Fruit fly (Drosophila melanogaster) whole organism, embryonic: Measurements from ENCODE around the gene Gr28a.

Experiments used
- Atf6 ChIP-seq: fragments of 200-800 bp; sonication (Bioruptor generic); IDR thresholded peaks from 2 replicates; pipeline ENCODE4 v1.3.6; 2022; ENCODE audit warnings: missing biosample characterization, missing genetic modification characterization
- Awh ChIP-seq: fragments of 200-800 bp; sonication (Bioruptor generic); IDR thresholded peaks from 2 replicates; pipeline ENCODE4, ENCODE4 v1.3.6; 2022; ENCODE audit warnings: missing biosample characterization, missing genetic modification characterization
- Blimp-1 ChIP-seq: fragments of 200-800 bp; sonication (Bioruptor generic); optimal IDR thresholded peaks from 3 replicates; lab custom pipeline; 2018; ENCODE audit warnings: missing biosample characterization, missing genetic modification characterization, mild to moderate bottlenecking, moderate library complexity, missing genetic modification reagents
- CG10543 ChIP-seq: fragments of 200-800 bp; sonication (Bioruptor generic); optimal IDR thresholded peaks from 3 replicates; lab custom pipeline; 2017; ENCODE audit warnings: missing biosample characterization, mild to moderate bottlenecking, missing genetic modification characterization, moderate library complexity
- CG10979 ChIP-seq: fragments of 200-800 bp; sonication (Bioruptor generic); optimal IDR thresholded peaks from 2 replicates; lab custom pipeline; 2018; ENCODE audit warnings: missing biosample characterization, mild to moderate bottlenecking, missing genetic modification characterization, moderate library complexity
- CG11085 ChIP-seq: fragments of 200-800 bp; sonication (Bioruptor generic); IDR thresholded peaks from 2 replicates; pipeline ENCODE4 v1.3.6; 2022; ENCODE audit warnings: missing biosample characterization, missing genetic modification characterization
- CG11696 ChIP-seq: fragments of 200-800 bp; sonication (Bioruptor generic); IDR thresholded peaks from 2 replicates; pipeline ENCODE4 v1.3.6; 2022; ENCODE audit warnings: missing biosample characterization, missing genetic modification characterization
- CG13775 ChIP-seq: fragments of 200-800 bp; sonication (Bioruptor generic); optimal IDR thresholded peaks from 3 replicates; lab custom pipeline; 2017; ENCODE audit warnings: missing biosample characterization, mild to moderate bottlenecking, missing genetic modification characterization
- CG17802 ChIP-seq: fragments of 200-800 bp; sonication (Bioruptor generic); optimal IDR thresholded peaks from 2 replicates; lab custom pipeline; 2018; ENCODE audit warnings: missing biosample characterization, mild to moderate bottlenecking, missing genetic modification characterization, moderate library complexity
- CG2129 ChIP-seq: fragments of 200-800 bp; sonication (Bioruptor generic); IDR thresholded peaks from 2 replicates; pipeline ENCODE4 v1.3.6; 2022; ENCODE audit warnings: missing biosample characterization, missing genetic modification characterization; ENCODE audit not compliant: partially characterized antibody
- CG3065 ChIP-seq: fragments of 200-800 bp; sonication (Bioruptor generic); optimal IDR thresholded peaks from 2 replicates; lab custom pipeline; 2016; ENCODE audit warnings: missing biosample characterization, missing genetic modification characterization
- CG31441 ChIP-seq: fragments of 200-800 bp; sonication (Bioruptor generic); IDR thresholded peaks from 2 replicates; pipeline ENCODE4 v1.3.6; 2022; ENCODE audit warnings: missing biosample characterization, missing genetic modification characterization
- CG33213 ChIP-seq: fragments of 200-800 bp; sonication (Bioruptor generic); optimal IDR thresholded peaks from 3 replicates; lab custom pipeline; 2016; ENCODE audit warnings: missing biosample characterization, missing genetic modification characterization
- CG3407 ChIP-seq: fragments of 200-800 bp; sonication (Bioruptor generic); optimal IDR thresholded peaks from 2 replicates; lab custom pipeline; 2018; ENCODE audit warnings: missing biosample characterization, mild to moderate bottlenecking, missing genetic modification characterization
- CG3838 ChIP-seq: fragments of 200-800 bp; sonication (Bioruptor generic); optimal IDR thresholded peaks from 3 replicates; lab custom pipeline; 2016; ENCODE audit warnings: missing biosample characterization, missing genetic modification characterization
- CG43689 ChIP-seq: fragments of 200-800 bp; sonication (Bioruptor generic); IDR thresholded peaks from 2 replicates; pipeline ENCODE4 v1.3.6; 2022; ENCODE audit warnings: missing biosample characterization, missing genetic modification characterization
- CG4404 ChIP-seq: fragments of 200-800 bp; sonication (Bioruptor generic); IDR thresholded peaks from 2 replicates; pipeline ENCODE4 v1.3.6; 2022; ENCODE audit warnings: missing biosample characterization, missing genetic modification characterization
- CG6254 ChIP-seq: fragments of 200-800 bp; sonication (Bioruptor generic); optimal IDR thresholded peaks from 3 replicates; lab custom pipeline; 2017; ENCODE audit warnings: mild to moderate bottlenecking, missing biosample characterization, missing genetic modification reagents, missing genetic modification characterization
- CG6683 ChIP-seq: fragments of 200-800 bp; sonication (Bioruptor generic); optimal IDR thresholded peaks from 2 replicates; lab custom pipeline; 2017; ENCODE audit warnings: missing biosample characterization, mild to moderate bottlenecking, missing genetic modification characterization, missing genetic modification reagents
- CG6689 ChIP-seq: fragments of 200-800 bp; sonication (Bioruptor generic); IDR thresholded peaks from 2 replicates; pipeline ENCODE4 v1.3.6; 2022; ENCODE audit warnings: missing biosample characterization, missing genetic modification characterization
- CG6765 ChIP-seq: fragments of 200-800 bp; sonication (Bioruptor generic); optimal IDR thresholded peaks from 3 replicates; lab custom pipeline; 2017; ENCODE audit warnings: missing biosample characterization, mild to moderate bottlenecking, missing genetic modification characterization
- CG8290 ChIP-seq, 3 experiments: fragments of 200-800 bp; sonication (Bioruptor generic); optimal IDR thresholded peaks; 2 replicates each; lab custom pipeline; 2016 to 2019; ENCODE audit warnings: missing biosample characterization in 3 of 3, missing genetic modification characterization in 3 of 3, mild to moderate bottlenecking in 2 of 3, moderate library complexity in 1 of 3
- CG8478 ChIP-seq: fragments of >200 bp; optimal IDR thresholded peaks from 2 replicates; lab custom pipeline; 2018
- CG8765 ChIP-seq: fragments of 200-800 bp; sonication (Bioruptor generic); IDR thresholded peaks from 2 replicates; pipeline ENCODE4 v1.3.6; 2022; ENCODE audit warnings: missing biosample characterization, missing genetic modification characterization
- CG8944 ChIP-seq: fragments of 200-800 bp; sonication (Bioruptor generic); optimal IDR thresholded peaks from 3 replicates; lab custom pipeline; 2016; ENCODE audit warnings: missing biosample characterization, missing genetic modification characterization
- CG9817 ChIP-seq: fragments of 200-800 bp; sonication (Bioruptor generic); optimal IDR thresholded peaks from 2 replicates; lab custom pipeline; 2018; ENCODE audit warnings: missing biosample characterization, mild to moderate bottlenecking, missing genetic modification characterization, moderate library complexity
- ERR ChIP-seq: fragments of 200-800 bp; sonication (Bioruptor generic); optimal IDR thresholded peaks from 2 replicates; lab custom pipeline; 2016; ENCODE audit warnings: missing biosample characterization, missing genetic modification characterization
- Ets97D ChIP-seq: fragments of 200-800 bp; sonication (Bioruptor generic); optimal IDR thresholded peaks from 3 replicates; lab custom pipeline; 2016; ENCODE audit warnings: missing biosample characterization, missing genetic modification characterization
- Jarid2 ChIP-seq: fragments of 200-800 bp; sonication (Bioruptor generic); optimal IDR thresholded peaks from 3 replicates; lab custom pipeline; 2017; ENCODE audit warnings: mild to moderate bottlenecking, missing biosample characterization, missing genetic modification reagents, missing genetic modification characterization
- Lhr ChIP-seq: fragments of 200-800 bp; sonication (Bioruptor generic); optimal IDR thresholded peaks from 3 replicates; lab custom pipeline; 2017; ENCODE audit warnings: mild to moderate bottlenecking, missing biosample characterization, missing genetic modification reagents, missing genetic modification characterization
- Med ChIP-seq: fragments of 200-800 bp; sonication (Bioruptor generic); peaks from one replicate; lab custom pipeline; 2016; ENCODE audit warnings: missing biosample characterization, missing genetic modification characterization, mild to moderate bottlenecking, inconsistent platforms, moderate library complexity
- az2 ChIP-seq: fragments of 200-800 bp; sonication (Bioruptor generic); optimal IDR thresholded peaks from 3 replicates; lab custom pipeline; 2016; ENCODE audit warnings: missing biosample characterization, missing genetic modification characterization
- btn ChIP-seq: fragments of 200-800 bp; sonication (Bioruptor generic); optimal IDR thresholded peaks from 2 replicates; lab custom pipeline; 2016; ENCODE audit warnings: missing biosample characterization, missing genetic modification characterization
- cas ChIP-seq: fragments of 200-800 bp; sonication (Bioruptor generic); IDR thresholded peaks from 2 replicates; pipeline ENCODE4 v1.3.6; 2022; ENCODE audit warnings: missing biosample characterization, missing genetic modification characterization
- caup ChIP-seq: fragments of 200-800 bp; sonication (Bioruptor generic); optimal IDR thresholded peaks from 3 replicates; lab custom pipeline; 2017; ENCODE audit warnings: missing biosample characterization, mild to moderate bottlenecking, missing genetic modification characterization, moderate library complexity; ENCODE audit not compliant: severe bottlenecking
- crc ChIP-seq: fragments of 200-800 bp; sonication (Bioruptor generic); optimal IDR thresholded peaks from 2 replicates; lab custom pipeline; 2016; ENCODE audit warnings: missing biosample characterization, missing genetic modification characterization
- cwo ChIP-seq: fragments of 200-800 bp; sonication (Bioruptor generic); optimal IDR thresholded peaks from 3 replicates; lab custom pipeline; 2017; ENCODE audit warnings: missing biosample characterization, missing genetic modification characterization, mild to moderate bottlenecking, moderate library complexity, missing genetic modification reagents
- da ChIP-seq: fragments of 200-800 bp; sonication (Bioruptor generic); optimal IDR thresholded peaks from 2 replicates; lab custom pipeline; 2016; ENCODE audit warnings: missing biosample characterization, missing genetic modification characterization
- dati ChIP-seq: fragments of 200-800 bp; sonication (Bioruptor generic); IDR thresholded peaks from 2 replicates; pipeline ENCODE4 v1.3.6; 2022; ENCODE audit warnings: missing biosample characterization, missing genetic modification characterization
- fd3F ChIP-seq: fragments of 200-800 bp; sonication (Bioruptor generic); optimal IDR thresholded peaks from 2 replicates; lab custom pipeline; 2018; ENCODE audit warnings: missing biosample characterization, mild to moderate bottlenecking, missing genetic modification characterization, moderate library complexity
- gcm2 ChIP-seq: fragments of 200-800 bp; sonication (Bioruptor generic); optimal IDR thresholded peaks from 2 replicates; lab custom pipeline; 2016; ENCODE audit warnings: missing biosample characterization, missing genetic modification characterization
- kah ChIP-seq: fragments of 200-800 bp; sonication (Bioruptor generic); optimal IDR thresholded peaks from 2 replicates; lab custom pipeline; 2018; ENCODE audit warnings: missing biosample characterization, mild to moderate bottlenecking, missing genetic modification characterization
- org-1 ChIP-seq: fragments of 200-800 bp; sonication (Bioruptor generic); optimal IDR thresholded peaks from 2 replicates; lab custom pipeline; 2017; ENCODE audit warnings: missing biosample characterization, missing genetic modification characterization
- pfk ChIP-seq: fragments of 200-800 bp; sonication (Bioruptor generic); optimal IDR thresholded peaks from 2 replicates; lab custom pipeline; 2018; ENCODE audit warnings: missing biosample characterization, mild to moderate bottlenecking, missing genetic modification characterization, moderate library complexity
- pita ChIP-seq: fragments of 200-800 bp; sonication (Bioruptor generic); optimal IDR thresholded peaks from 2 replicates; lab custom pipeline; 2017; ENCODE audit warnings: missing biosample characterization, mild to moderate bottlenecking, missing genetic modification characterization
- pnt ChIP-seq: fragments of 200-800 bp; sonication (Bioruptor generic); optimal IDR thresholded peaks from 3 replicates; lab custom pipeline; 2016; ENCODE audit warnings: missing biosample characterization, missing genetic modification characterization
- sd ChIP-seq: fragments of 200-800 bp; sonication (Bioruptor generic); optimal IDR thresholded peaks from 3 replicates; lab custom pipeline; 2018; ENCODE audit warnings: missing biosample characterization, mild to moderate bottlenecking, missing genetic modification characterization, moderate library complexity
- twi ChIP-seq: fragments of 200-800 bp; optimal IDR thresholded peaks from 2 replicates; lab custom pipeline; 2019; ENCODE audit warnings: missing biosample characterization, mild to moderate bottlenecking, missing genetic modification characterization, moderate library complexity
- wor ChIP-seq: fragments of 200-800 bp; sonication (Bioruptor generic); IDR thresholded peaks from 2 replicates; pipeline ENCODE4 v1.3.6; 2022; ENCODE audit warnings: missing biosample characterization, missing genetic modification characterization
- zen ChIP-seq: fragments of 200-800 bp; sonication (Bioruptor generic); optimal IDR thresholded peaks from 3 replicates; lab custom pipeline; 2018; ENCODE audit warnings: missing biosample characterization, mild to moderate bottlenecking, missing genetic modification characterization, moderate library complexity

Gene Gr28a

DNA sequence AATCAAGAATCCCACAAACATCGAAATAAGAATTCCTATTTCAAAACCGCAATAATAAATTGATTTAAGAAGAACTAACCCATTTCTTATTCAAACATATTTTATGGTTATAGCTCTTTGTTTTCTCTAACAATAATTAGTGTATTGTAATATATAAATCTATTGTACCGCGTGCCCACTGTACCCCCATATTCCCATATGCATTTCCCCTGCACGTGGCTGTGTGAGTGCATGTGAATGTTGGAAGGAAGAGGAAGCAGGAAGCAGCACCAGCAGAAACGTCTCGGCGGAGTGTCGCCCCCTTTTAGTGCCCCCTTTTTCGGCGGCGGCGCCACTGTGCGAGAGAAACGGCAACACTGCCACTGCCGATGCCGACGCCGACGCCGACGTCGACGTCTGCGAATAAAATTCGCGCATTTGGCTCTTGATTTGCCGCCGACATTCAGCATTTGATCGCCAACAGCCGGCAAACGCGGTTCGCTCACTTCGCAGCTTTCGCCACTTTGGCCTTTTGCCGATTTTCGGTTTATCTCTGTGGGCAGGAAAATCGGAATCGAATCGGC lies 30.6 kb downstream of the Gr28a start (continued):
- TF ChIP-seq pnt (GFP tag; lab: Kevin White, UChicago) (no peak), dati (no peak), CG10979 (tag; lab: Kevin White, UChicago) (no peak), org-1 (GFP tag; lab: Kevin White, UChicago) (no peak), kah (GFP tag; lab: Kevin White, UChicago) (no peak), cas (GFP tag; lab: Robert Waterston, UW) (no peak), Awh (GFP tag; lab: Robert Waterston, UW) (0 out of 2 replicates have a peak, but pooled peaks have one; percentile 39), CG6683 (GFP tag; lab: Kevin White, UChicago) (no peak), CG10543 (GFP tag; lab: Kevin White, UChicago) (no peak), CG13775 (GFP tag; lab: Kevin White, UChicago) (peak; percentile 34), ERR (GFP tag; lab: Kevin White, UChicago) (no peak), CG17802 (tag; lab: Kevin White, UChicago) (no peak), Lhr (GFP tag; lab: Kevin White, UChicago) (no peak), CG2129 (GFP tag; lab: Robert Waterston, UW) (no peak), CG11696 (GFP tag; lab: Robert Waterston, UW) (no peak), Blimp-1 (GFP tag; lab: Kevin White, UChicago) (peak; percentile 45), pita (no peak), CG9817 (tag; lab: Kevin White, UChicago) (no peak), CG6254 (GFP tag; lab: Kevin White, UChicago) (peak; percentile 43), da (GFP tag; lab: Kevin White, UChicago) (no peak), CG3838 (GFP tag; lab: Kevin White, UChicago) (no peak), CG8944 (GFP tag; lab: Kevin White, UChicago) (peak; percentile 33), CG8765 (GFP tag; lab: Robert Waterston, UW) (peak; percentile 9; the same call in 1 of the 2 replicates), twi (tag; lab: Kevin White, UChicago) (peak; percentile 1), crc (GFP tag; lab: Kevin White, UChicago) (no peak), gcm2 (no peak), CG6689 (GFP tag; lab: Robert Waterston, UW) (peak; percentile 18; the same call in 1 of the 2 replicates), CG8478 (lab: Kevin White, UChicago) (no peak), zen (tag; lab: Kevin White, UChicago) (no peak), sd (tag; lab: Kevin White, UChicago) (no peak), Atf6 (GFP tag; lab: Robert Waterston, UW) (0 out of 2 replicates have a peak, but pooled peaks have one; percentile 26), CG3065 (GFP tag; lab: Kevin White, UChicago) (no peak), Ets97D (GFP tag; lab: Kevin White, UChicago) (peak; percentile 23), wor (no peak), CG4404 (peak; percentile 15; the same call in 1 of the 2 replicates), cwo (GFP tag; lab: Kevin White, UChicago) (peak; percentile 60), CG3407 (GFP tag; lab: Kevin White, UChicago) (no peak), caup (GFP tag; lab: Kevin White, UChicago) (peak; percentile 8), Jarid2 (GFP tag; lab: Kevin White, UChicago) (no peak), az2 (GFP tag; lab: Kevin White, UChicago) (no peak), CG33213 (GFP tag; lab: Kevin White, UChicago) (peak; percentile 21), Med (peak; percentile 92), pfk (GFP tag; lab: Kevin White, UChicago) (no peak), CG8290 (GFP tag; optimal IDR thresholded peaks at IDR 0.05; lab: Kevin White, UChicago) (no peak), CG8290 (tag; optimal IDR thresholded peaks at IDR 0.05; lab: Kevin White, UChicago) (peak in 1 of 2 experiments; percentile 62), fd3F (GFP tag; lab: Kevin White, UChicago) (no peak), CG43689 (GFP tag; lab: Robert Waterston, UW) (no peak), CG31441 (GFP tag; lab: Robert Waterston, UW) (no peak), CG11085 (GFP tag; lab: Robert Waterston, UW) (no peak), CG6765 (GFP tag; lab: Kevin White, UChicago) (no peak), btn (GFP tag; lab: Kevin White, UChicago) (no peak)
